Fruit fly (Drosophila melanogaster) whole organism, pupa: ENCODE results near the gene Nin.

Experiments used
- CG10348 ChIP-seq: fragments of 200-800 bp; sonication (Bioruptor generic); IDR thresholded peaks from 2 replicates; pipeline ENCODE4 v1.3.6; 2022; ENCODE audit warnings: missing biosample characterization, missing genetic modification characterization
- CG12605 ChIP-seq: fragments of 200-800 bp; sonication (Bioruptor generic); IDR thresholded peaks from 2 replicates; pipeline ENCODE4 v1.3.6; 2022; ENCODE audit warnings: missing biosample characterization, missing genetic modification characterization
- CG13204 ChIP-seq: fragments of 200-800 bp; sonication (Bioruptor generic); optimal IDR thresholded peaks from 2 replicates; lab custom pipeline; 2018; ENCODE audit warnings: missing biosample characterization, mild to moderate bottlenecking, missing genetic modification characterization, moderate library complexity
- CG14655 ChIP-seq: fragments of 200-800 bp; sonication (Bioruptor generic); optimal IDR thresholded peaks from 3 replicates; lab custom pipeline; 2017; ENCODE audit warnings: mild to moderate bottlenecking, missing biosample characterization, missing genetic modification reagents, missing genetic modification characterization
- CG15710 ChIP-seq: fragments of 200-800 bp; sonication (Bioruptor generic); optimal IDR thresholded peaks from 2 replicates; lab custom pipeline; 2018; ENCODE audit warnings: missing biosample characterization, mild to moderate bottlenecking, missing genetic modification characterization, moderate library complexity
- CG17806 ChIP-seq: fragments of 200-800 bp; sonication (Bioruptor generic); optimal IDR thresholded peaks from 2 replicates; lab custom pipeline; 2018; ENCODE audit warnings: missing biosample characterization, mild to moderate bottlenecking, missing genetic modification characterization, moderate library complexity
- CG32121 ChIP-seq: fragments of 200-800 bp; sonication (Bioruptor generic); IDR thresholded peaks from 2 replicates; pipeline ENCODE4 v1.3.6; 2022; ENCODE audit warnings: missing biosample characterization, missing genetic modification characterization
- CG34367 ChIP-seq: fragments of 200-800 bp; sonication (Bioruptor generic); optimal IDR thresholded peaks from 2 replicates; lab custom pipeline; 2018; ENCODE audit warnings: missing biosample characterization, mild to moderate bottlenecking, missing genetic modification characterization
- CG4496 ChIP-seq: fragments of 200-800 bp; sonication (Bioruptor generic); IDR thresholded peaks from 3 replicates; pipeline ENCODE4 v1.3.6; 2022; ENCODE audit warnings: missing biosample characterization, missing genetic modification characterization
- CG8159 ChIP-seq: fragments of 200-800 bp; sonication (Bioruptor generic); optimal IDR thresholded peaks from 3 replicates; lab custom pipeline; 2018; ENCODE audit warnings: missing biosample characterization, mild to moderate bottlenecking, missing genetic modification characterization, moderate library complexity
- CG8301 ChIP-seq: fragments of 200-800 bp; sonication (Bioruptor generic); optimal IDR thresholded peaks from 2 replicates; lab custom pipeline; 2018; ENCODE audit warnings: missing biosample characterization, mild to moderate bottlenecking, missing genetic modification characterization
- CG9948 ChIP-seq: fragments of 200-800 bp; sonication (Bioruptor generic); optimal IDR thresholded peaks from 2 replicates; lab custom pipeline; 2018; ENCODE audit warnings: missing biosample characterization, mild to moderate bottlenecking, missing genetic modification characterization, moderate library complexity
- D1 ChIP-seq: fragments of 200-800 bp; sonication (Bioruptor generic); optimal IDR thresholded peaks from 2 replicates; lab custom pipeline; 2018; ENCODE audit warnings: missing biosample characterization, mild to moderate bottlenecking, missing genetic modification characterization, moderate library complexity
- EcR ChIP-seq: fragments of 200-800 bp; sonication (Bioruptor generic); optimal IDR thresholded peaks from 3 replicates; lab custom pipeline; 2019; ENCODE audit warnings: missing biosample characterization, missing genetic modification characterization, mild to moderate bottlenecking, moderate library complexity, missing genetic modification reagents
- Ets98B ChIP-seq: fragments of 200-800 bp; sonication (Bioruptor generic); IDR thresholded peaks from 2 replicates; pipeline ENCODE4 v1.3.6; 2022; ENCODE audit warnings: missing biosample characterization, missing genetic modification characterization
- Pif1A ChIP-seq: fragments of 200-800 bp; sonication (Bioruptor generic); optimal IDR thresholded peaks from 3 replicates; lab custom pipeline; 2016; ENCODE audit warnings: missing biosample characterization, missing genetic modification characterization
- Pif1B ChIP-seq: fragments of 200-800 bp; sonication (Bioruptor generic); optimal IDR thresholded peaks from 3 replicates; lab custom pipeline; 2016; ENCODE audit warnings: missing biosample characterization, missing genetic modification characterization
- Snoo ChIP-seq: fragments of 200-800 bp; sonication (Bioruptor generic); optimal IDR thresholded peaks from 3 replicates; lab custom pipeline; 2017; ENCODE audit warnings: missing biosample characterization, mild to moderate bottlenecking, missing genetic modification characterization, inconsistent platforms
- fd96Ca ChIP-seq: fragments of 200-800 bp; sonication (Bioruptor generic); IDR thresholded peaks from 3 replicates; pipeline ENCODE4 v1.3.6; 2022; ENCODE audit warnings: missing biosample characterization, missing genetic modification characterization
- gl ChIP-seq: fragments of 200-800 bp; sonication (Bioruptor generic); optimal IDR thresholded peaks from 2 replicates; lab custom pipeline; 2018; ENCODE audit warnings: missing biosample characterization, mild to moderate bottlenecking, missing genetic modification characterization
- rn ChIP-seq: fragments of 200-800 bp; sonication (Bioruptor generic); IDR thresholded peaks from 2 replicates; pipeline ENCODE4 v1.3.6; 2022; ENCODE audit warnings: missing biosample characterization, missing genetic modification characterization

Nin gene

dm6 chr2L:5304367-5304766 is 26.0 kb upstream of the Nin start:
- no peak for TF ChIP-seq CG34367 (tag; lab: Kevin White, UChicago)
- TF ChIP-seq CG15710, result no peak
- no peak for TF ChIP-seq CG9948 (tag; lab: Kevin White, UChicago)
- TF ChIP-seq gl (tag; lab: Kevin White, UChicago), result no peak
- no peak for TF ChIP-seq CG8159 (tag; lab: Kevin White, UChicago)

dm6 chr2L:5303044-5303904 is 24.9 kb upstream of the Nin start:
- TF ChIP-seq Pif1A (peak; percentile 15), CG12605 (GFP tag; lab: Robert Waterston, UW) (no peak), CG32121 (GFP tag; lab: Robert Waterston, UW) (no peak), CG10348 (peak; percentile 58; the same call in 1 of the 2 replicates), Snoo (tag; lab: Kevin White, UChicago) (no peak), Ets98B (GFP tag; lab: Robert Waterston, UW) (peak; percentile 10; the same call in 1 of the 2 replicates), Pif1B (GFP tag; lab: Kevin White, UChicago) (no peak), gl (tag; lab: Kevin White, UChicago) (no peak), CG13204 (GFP tag; lab: Kevin White, UChicago) (peak; percentile 34), rn (no peak), CG14655 (GFP tag; lab: Kevin White, UChicago) (peak; percentile 21), fd96Ca (GFP tag; lab: Robert Waterston, UW) (no peak), CG8301 (tag; lab: Kevin White, UChicago) (peak; percentile 30), CG9948 (tag; lab: Kevin White, UChicago) (no peak), CG4496 (GFP tag; lab: Robert Waterston, UW) (no peak), CG34367 (tag; lab: Kevin White, UChicago) (no peak), D1 (tag; lab: Kevin White, UChicago) (no peak), CG15710 (no peak), CG8159 (tag; lab: Kevin White, UChicago) (peak; percentile 34), CG17806 (tag; lab: Kevin White, UChicago) (peak; percentile 18), EcR (peak; percentile 57)

DNA sequence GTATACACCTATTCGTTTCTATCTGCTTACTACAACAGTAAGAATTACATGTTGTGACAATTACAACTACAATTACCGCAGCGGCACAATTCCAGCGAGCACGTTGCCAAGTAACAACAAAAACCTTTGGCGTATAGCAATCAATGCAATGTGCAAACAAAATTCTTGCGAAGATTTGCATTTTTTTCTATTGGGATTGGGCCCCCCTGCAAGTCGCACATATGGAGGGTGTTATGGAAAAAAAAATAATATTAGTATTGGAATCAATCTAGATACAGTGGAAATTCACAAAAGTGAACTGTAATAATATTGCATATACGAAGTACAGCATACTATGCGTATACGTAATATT is 24.3 kb upstream of the Nin start:
- TF ChIP-seq CG17806 (tag; lab: Kevin White, UChicago) (no peak), CG14655 (GFP tag; lab: Kevin White, UChicago) (no peak), CG9948 (tag; lab: Kevin White, UChicago) (no peak), CG13204 (GFP tag; lab: Kevin White, UChicago) (no peak), rn (no peak), fd96Ca (GFP tag; lab: Robert Waterston, UW) (no peak), gl (tag; lab: Kevin White, UChicago) (no peak), Snoo (tag; lab: Kevin White, UChicago) (no peak), CG32121 (GFP tag; lab: Robert Waterston, UW) (no peak), CG12605 (GFP tag; lab: Robert Waterston, UW) (no peak), CG34367 (tag; lab: Kevin White, UChicago) (no peak), EcR (no peak), Pif1A (no peak), CG10348 (no peak), CG15710 (no peak), CG4496 (GFP tag; lab: Robert Waterston, UW) (no peak), Pif1B (GFP tag; lab: Kevin White, UChicago) (no peak), Ets98B (GFP tag; lab: Robert Waterston, UW) (no peak), D1 (tag; lab: Kevin White, UChicago) (no peak), CG8159 (tag; lab: Kevin White, UChicago) (no peak)

- TF ChIP-seq CG8159 (tag; lab: Kevin White, UChicago), result peak; percentile 38
- no peak for TF ChIP-seq EcR
- peak; percentile 37 for TF ChIP-seq Pif1A
- TF ChIP-seq CG9948 (tag; lab: Kevin White, UChicago), result peak; percentile 3
- TF ChIP-seq CG14655 (GFP tag; lab: Kevin White, UChicago), result peak; percentile 3
- no peak; the same call in 1 of the 2 replicates for TF ChIP-seq Ets98B (GFP tag; lab: Robert Waterston, UW)
- TF ChIP-seq CG15710, result peak; percentile 37
- no peak for TF ChIP-seq CG12605 (GFP tag; lab: Robert Waterston, UW)
- peak; percentile 5 for TF ChIP-seq Pif1B (GFP tag; lab: Kevin White, UChicago)
Observed at dm6 chr2L:5302284-5302683, 23.9 kb upstream of the Nin start.

DNA sequence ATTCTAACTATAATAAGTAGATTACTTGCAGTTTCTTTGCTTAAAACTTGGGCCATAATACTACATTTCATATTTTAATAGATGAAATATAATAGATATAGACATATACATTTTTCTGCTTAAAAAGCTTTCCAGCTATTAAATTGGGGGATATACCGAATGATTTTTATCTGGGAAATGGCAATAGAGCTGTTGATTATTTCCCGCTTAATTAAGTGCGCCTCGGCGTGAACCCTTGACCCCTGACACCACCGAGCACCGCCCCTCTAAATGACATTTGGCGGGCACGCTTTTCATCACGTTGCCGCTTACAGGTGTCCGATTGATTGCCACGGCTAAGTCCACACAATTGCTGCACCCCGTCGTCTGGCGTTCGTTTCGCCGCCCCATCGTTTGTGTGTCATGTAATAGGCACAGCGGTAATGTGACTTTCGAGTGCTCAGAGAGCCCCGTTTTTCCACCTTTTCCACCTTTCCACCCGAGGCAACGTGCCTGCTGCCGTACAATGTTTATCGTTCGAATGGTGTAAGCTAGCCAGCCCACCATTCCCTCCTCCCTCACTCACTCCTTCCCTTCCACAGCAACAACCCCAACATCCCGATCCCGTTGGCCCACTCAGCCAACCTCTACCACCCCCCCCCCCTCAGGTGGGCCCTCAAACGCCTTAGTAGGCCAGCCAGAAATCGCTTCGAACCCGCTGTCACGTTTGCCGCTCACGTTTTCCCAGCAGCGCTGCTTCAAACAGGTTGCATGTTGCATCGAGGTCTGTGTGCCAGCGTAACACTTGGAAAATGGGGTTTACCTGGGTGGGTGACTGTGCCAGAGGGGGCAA is 22.7 kb upstream of the Nin start:
- TF ChIP-seq Ets98B (GFP tag; lab: Robert Waterston, UW) (peak; percentile 37; the same call in 1 of the 2 replicates), Pif1B (GFP tag; lab: Kevin White, UChicago) (peak; percentile 4), EcR (peak; percentile 78), D1 (tag; lab: Kevin White, UChicago) (no peak), CG13204 (GFP tag; lab: Kevin White, UChicago) (peak; percentile 89)
